Worm (Caenorhabditis elegans) whole organism, late embryonic: Measurements from ENCODE around the gene alkb-8.

ENCODE experiments used
- C08G9.2 ChIP-seq: sonication (generic microtip); optimal IDR thresholded peaks from 2 replicates; lab custom pipeline; 2016; ENCODE audit warnings: mild to moderate bottlenecking, missing genetic modification characterization, moderate library complexity, missing compliant biosample characterization
- C38D4.7 ChIP-seq: fragments of 200-800 bp; sonication (Bioruptor generic); optimal IDR thresholded peaks from 2 replicates; lab custom pipeline; 2018; ENCODE audit warnings: mild to moderate bottlenecking, missing genetic modification characterization, moderate library complexity, missing compliant biosample characterization
- K02D7.2 ChIP-seq: sonication (generic microtip); optimal IDR thresholded peaks from 2 replicates; lab custom pipeline; 2017; ENCODE audit warnings: mild to moderate bottlenecking, missing genetic modification characterization, missing compliant biosample characterization
- K09A11.1 ChIP-seq: sonication (generic microtip); optimal IDR thresholded peaks from 2 replicates; lab custom pipeline; 2017; ENCODE audit warnings: antibody characterized with exemption, mild to moderate bottlenecking, missing genetic modification characterization, missing compliant biosample characterization; ENCODE audit not compliant: insufficient read depth
- T23F11.4 ChIP-seq: fragments of 200-800 bp; sonication (Bioruptor generic); optimal IDR thresholded peaks from 2 replicates; lab custom pipeline; 2018; ENCODE audit warnings: mild to moderate bottlenecking, missing genetic modification characterization, missing compliant biosample characterization
- Y22D7AL.16 ChIP-seq: sonication (generic microtip); optimal IDR thresholded peaks from 2 replicates; lab custom pipeline; 2016; ENCODE audit warnings: missing genetic modification characterization, missing compliant biosample characterization
- ceh-18 ChIP-seq: sonication (generic microtip); optimal IDR thresholded peaks from 2 replicates; lab custom pipeline; 2016; ENCODE audit warnings: missing genetic modification characterization, missing compliant biosample characterization
- ceh-22 ChIP-seq: sonication (generic microtip); optimal IDR thresholded peaks from 2 replicates; lab custom pipeline; 2017; ENCODE audit warnings: missing biosample characterization, missing genetic modification characterization
- ceh-24 ChIP-seq: sonication (generic microtip); optimal IDR thresholded peaks from 2 replicates; lab custom pipeline; 2016; ENCODE audit warnings: mild to moderate bottlenecking, missing genetic modification characterization, missing compliant biosample characterization
- ceh-31 ChIP-seq: sonication (generic microtip); optimal IDR thresholded peaks from 2 replicates; lab custom pipeline; 2016; ENCODE audit warnings: missing genetic modification characterization, missing compliant biosample characterization
- ceh-34 ChIP-seq: sonication (generic microtip); optimal IDR thresholded peaks from 2 replicates; lab custom pipeline; 2016; ENCODE audit warnings: mild to moderate bottlenecking, missing genetic modification characterization, missing compliant biosample characterization
- ceh-48 ChIP-seq: sonication (generic microtip); optimal IDR thresholded peaks from 2 replicates; lab custom pipeline; 2016; ENCODE audit warnings: missing genetic modification characterization, inconsistent platforms, missing compliant biosample characterization
- ceh-6 ChIP-seq: fragments of 200-800 bp; sonication (Bioruptor generic); optimal IDR thresholded peaks from 2 replicates; lab custom pipeline; 2018; ENCODE audit warnings: mild to moderate bottlenecking, missing genetic modification characterization, missing compliant biosample characterization
- che-1 ChIP-seq: sonication (generic microtip); optimal IDR thresholded peaks from 2 replicates; lab custom pipeline; 2016; ENCODE audit warnings: mild to moderate bottlenecking, missing genetic modification characterization, missing compliant biosample characterization
- dve-1 ChIP-seq: sonication (generic microtip); optimal IDR thresholded peaks from 2 replicates; lab custom pipeline; 2017; ENCODE audit warnings: antibody characterized with exemption, mild to moderate bottlenecking, missing genetic modification characterization, missing compliant biosample characterization
- elt-2 ChIP-seq: sonication (generic microtip); optimal IDR thresholded peaks from 2 replicates; lab custom pipeline; 2016; ENCODE audit warnings: missing genetic modification reagents, missing genetic modification characterization, missing compliant biosample characterization
- elt-4 ChIP-seq: sonication (generic microtip); optimal IDR thresholded peaks from 2 replicates; lab custom pipeline; 2016; ENCODE audit warnings: missing genetic modification characterization, missing compliant biosample characterization
- ets-4 ChIP-seq: sonication (generic microtip); optimal IDR thresholded peaks from 2 replicates; lab custom pipeline; 2016; ENCODE audit warnings: missing genetic modification characterization, missing compliant biosample characterization
- eyg-1 ChIP-seq: sonication (generic microtip); optimal IDR thresholded peaks from 2 replicates; lab custom pipeline; 2016; ENCODE audit warnings: missing genotype, missing genetic modification characterization, missing compliant biosample characterization
- fax-1 ChIP-seq: sonication (generic microtip); optimal IDR thresholded peaks from 2 replicates; lab custom pipeline; 2016; ENCODE audit warnings: missing genotype, missing genetic modification characterization, missing compliant biosample characterization
- hlh-13 ChIP-seq: fragments of 200-800 bp; sonication (Bioruptor generic); optimal IDR thresholded peaks from 2 replicates; lab custom pipeline; 2018; ENCODE audit warnings: mild to moderate bottlenecking, missing genetic modification characterization, missing compliant biosample characterization
- madf-2 ChIP-seq: sonication (generic microtip); optimal IDR thresholded peaks from 2 replicates; lab custom pipeline; 2017; ENCODE audit warnings: missing genetic modification characterization, missing compliant biosample characterization
- mec-3 ChIP-seq: sonication (generic microtip); optimal IDR thresholded peaks from 2 replicates; lab custom pipeline; 2016; ENCODE audit warnings: borderline replicate concordance, missing genetic modification characterization, missing compliant biosample characterization
- nhr-11 ChIP-seq: fragments of 150-350 bp; optimal IDR thresholded peaks from 2 replicates; lab custom pipeline; 2014; ENCODE audit warnings: missing biosample characterization, missing genetic modification characterization
- nhr-232 ChIP-seq: sonication (generic microtip); optimal IDR thresholded peaks from 2 replicates; lab custom pipeline; 2016; ENCODE audit warnings: missing genetic modification characterization, missing compliant biosample characterization
- pax-1 ChIP-seq: fragments of 150-350 bp; optimal IDR thresholded peaks from 2 replicates; lab custom pipeline; 2014; ENCODE audit warnings: missing biosample characterization, missing genetic modification characterization
- pha-2 ChIP-seq: sonication (generic microtip); optimal IDR thresholded peaks from 2 replicates; lab custom pipeline; 2017; ENCODE audit warnings: mild to moderate bottlenecking, missing genetic modification characterization, missing compliant biosample characterization
- pros-1 ChIP-seq: fragments of 150-350 bp; optimal IDR thresholded peaks from 2 replicates; lab custom pipeline; 2014; ENCODE audit warnings: missing biosample characterization, missing genetic modification reagents, missing genetic modification characterization
- ref-2 ChIP-seq: sonication (generic microtip); optimal IDR thresholded peaks from 2 replicates; lab custom pipeline; 2016; ENCODE audit warnings: missing genetic modification characterization, missing compliant biosample characterization
- sdc-2 ChIP-seq: sonication (generic microtip); optimal IDR thresholded peaks from 2 replicates; lab custom pipeline; 2016; ENCODE audit warnings: missing genotype, missing genetic modification characterization, missing compliant biosample characterization
- sox-4 ChIP-seq: sonication (generic microtip); optimal IDR thresholded peaks from 2 replicates; lab custom pipeline; 2017; ENCODE audit warnings: mild to moderate bottlenecking, missing genetic modification characterization, inconsistent platforms, missing compliant biosample characterization
- syd-9 ChIP-seq: sonication (generic microtip); optimal IDR thresholded peaks from 2 replicates; lab custom pipeline; 2016; ENCODE audit warnings: mild to moderate bottlenecking, missing genetic modification characterization, moderate library complexity, missing compliant biosample characterization
- tbx-2 ChIP-seq: sonication (generic microtip); optimal IDR thresholded peaks from 2 replicates; lab custom pipeline; 2016; ENCODE audit warnings: missing genetic modification characterization, missing compliant biosample characterization
- tbx-7 ChIP-seq: sonication (generic microtip); optimal IDR thresholded peaks from 2 replicates; lab custom pipeline; 2016; ENCODE audit warnings: missing genotype, missing genetic modification characterization, missing compliant biosample characterization
- unc-42 ChIP-seq: sonication (generic microtip); optimal IDR thresholded peaks from 2 replicates; lab custom pipeline; 2016; ENCODE audit warnings: missing genotype, missing genetic modification characterization, missing compliant biosample characterization
- unc-55 ChIP-seq: sonication (generic microtip); optimal IDR thresholded peaks from 2 replicates; lab custom pipeline; 2017; ENCODE audit warnings: missing biosample characterization, missing genetic modification reagents, missing genetic modification characterization
- unc-86 ChIP-seq: sonication (generic microtip); optimal IDR thresholded peaks from 2 replicates; lab custom pipeline; 2016; ENCODE audit warnings: missing genetic modification characterization, missing compliant biosample characterization
- zip-5 ChIP-seq: sonication (generic microtip); optimal IDR thresholded peaks from 2 replicates; lab custom pipeline; 2016; ENCODE audit warnings: missing genetic modification characterization, missing compliant biosample characterization
- ztf-16 ChIP-seq: sonication (generic microtip); optimal IDR thresholded peaks from 2 replicates; lab custom pipeline; 2017; ENCODE audit warnings: missing genetic modification characterization, missing compliant biosample characterization

Gene alkb-8

DNA sequence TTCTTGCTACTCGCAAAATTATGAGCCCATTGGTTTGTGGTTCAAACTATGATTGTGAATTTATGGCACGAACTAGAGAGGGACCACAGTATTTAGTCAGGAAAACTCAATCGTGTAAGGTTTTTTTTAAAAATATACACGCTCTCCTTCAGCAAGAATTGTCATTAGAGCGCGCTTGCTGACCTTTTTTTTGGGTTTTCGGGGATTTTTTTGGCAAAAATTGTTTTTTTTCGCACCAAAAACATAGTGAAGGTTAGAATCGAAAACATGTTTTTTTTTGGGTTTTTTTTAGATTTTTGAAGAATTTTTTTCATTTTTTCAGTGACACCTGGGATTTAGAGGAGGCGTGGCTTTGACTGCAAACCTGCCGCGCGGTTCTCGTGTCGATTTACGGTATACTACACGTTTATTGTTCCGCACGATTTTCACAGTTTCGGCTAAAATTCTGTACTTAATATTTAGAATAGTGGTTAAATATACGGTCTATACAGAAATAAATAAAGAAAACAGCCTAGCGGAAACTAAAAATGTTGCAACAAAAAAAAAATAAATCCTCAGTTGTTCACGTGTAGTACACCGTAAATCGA is 7.0 kb downstream of the alkb-8 start:
- TF ChIP-seq sox-4 (tag; lab: Kevin White, UChicago), result no peak
- TF ChIP-seq nhr-232 (tag; lab: Kevin White, UChicago), result no peak
- no peak for TF ChIP-seq C38D4.7 (GFP tag; lab: Kevin White, UChicago)
- no peak for TF ChIP-seq T23F11.4 (GFP tag; lab: Kevin White, UChicago)
- no peak for TF ChIP-seq ets-4
- TF ChIP-seq tbx-2 (tag; lab: Kevin White, UChicago), result peak; percentile 16
- no peak for TF ChIP-seq unc-42 (tag; lab: Kevin White, UChicago)
- no peak for TF ChIP-seq ceh-22 (tag; lab: Kevin White, UChicago)

- TF ChIP-seq pha-2, result no peak
- no peak for TF ChIP-seq dve-1 (tag; lab: Kevin White, UChicago)
- TF ChIP-seq ceh-6 (GFP tag; lab: Kevin White, UChicago), result no peak
- peak; percentile 95 for TF ChIP-seq unc-42 (tag; lab: Kevin White, UChicago)
- no peak for TF ChIP-seq ref-2 (tag; lab: Kevin White, UChicago)
- no peak for TF ChIP-seq hlh-13 (GFP tag; lab: Kevin White, UChicago)
These were observed 10.4 kb downstream of the alkb-8 start, which contains the start of gene C14B1.8 for ce11 chrIII:3719564-3719963. TSS of gene C14B1.8 (minus strand) at chrIII:3719680.

- no peak for TF ChIP-seq nhr-11 (tag; lab: Kevin White, UChicago)
- no peak for TF ChIP-seq eyg-1
- no peak for TF ChIP-seq pax-1 (tag; lab: Kevin White, UChicago)
- TF ChIP-seq madf-2 (tag; lab: Kevin White, UChicago), result no peak
- no peak for TF ChIP-seq unc-86 (tag; lab: Kevin White, UChicago)
- no peak for TF ChIP-seq elt-2 (tag; lab: Kevin White, UChicago)
- TF ChIP-seq pros-1, result no peak
- TF ChIP-seq Y22D7AL.16 (tag; lab: Kevin White, UChicago), result no peak
- TF ChIP-seq sox-4 (tag; lab: Kevin White, UChicago), result no peak
- no peak for TF ChIP-seq elt-4
- no peak for TF ChIP-seq C08G9.2 (tag; lab: Kevin White, UChicago)
- no peak for TF ChIP-seq ceh-24 (tag; lab: Kevin White, UChicago)
- no peak for TF ChIP-seq sdc-2
- TF ChIP-seq K09A11.1, result no peak
These were observed 14.6 kb downstream of the alkb-8 start for ce11 chrIII:3723726-3724125.

- TF ChIP-seq ceh-31, result no peak
- no peak for TF ChIP-seq ceh-18 (tag; lab: Kevin White, UChicago)
- TF ChIP-seq pax-1 (tag; lab: Kevin White, UChicago), result no peak
- TF ChIP-seq fax-1, result no peak
- no peak for TF ChIP-seq tbx-7 (tag; lab: Kevin White, UChicago)
- no peak for TF ChIP-seq ceh-34 (tag; lab: Kevin White, UChicago)
- TF ChIP-seq zip-5 (tag; lab: Kevin White, UChicago), result no peak
- no peak for TF ChIP-seq madf-2 (tag; lab: Kevin White, UChicago)
- TF ChIP-seq ceh-48 (tag; lab: Kevin White, UChicago), result no peak
- no peak for TF ChIP-seq K02D7.2
- TF ChIP-seq ref-2 (tag; lab: Kevin White, UChicago), result no peak
- TF ChIP-seq che-1 (tag; lab: Kevin White, UChicago), result no peak
- TF ChIP-seq nhr-11 (tag; lab: Kevin White, UChicago), result no peak
- TF ChIP-seq unc-55 (GFP tag; lab: Kevin White, UChicago), result no peak
- TF ChIP-seq ceh-6 (GFP tag; lab: Kevin White, UChicago), result no peak
- no peak for TF ChIP-seq syd-9 (tag; lab: Kevin White, UChicago)
- TF ChIP-seq sdc-2, result no peak
- TF ChIP-seq ztf-16 (tag; lab: Kevin White, UChicago), result no peak
- no peak for TF ChIP-seq mec-3 (tag; lab: Kevin White, UChicago)
- TF ChIP-seq, all 69 proteins: peak for 0
These were observed 15.8 kb downstream of the alkb-8 start, which contains the start of gene C14B1.12 for ce11 chrIII:3724880-3725279. TSS of gene C14B1.12 (minus strand) at chrIII:3724980.
